Fruit fly (Drosophila melanogaster) S2 (cell line): ENCODE measurements around the gene Sf3a1.
"Not testable (repeated sequence)": the region's sequence is repeated elsewhere in the genome, so short reads cannot be mapped to it uniquely, and the experiment has no call there.

ENCODE experiments used
- CG8478 ChIP-seq: fragments of >200 bp; optimal IDR thresholded peaks from 2 replicates; lab custom pipeline; 2018
- CTCF ChIP-seq, 2 experiments: fragments of >200 bp; optimal IDR thresholded peaks; 2 replicates each; lab custom pipeline; 2018

Sf3a1 gene

DNA sequence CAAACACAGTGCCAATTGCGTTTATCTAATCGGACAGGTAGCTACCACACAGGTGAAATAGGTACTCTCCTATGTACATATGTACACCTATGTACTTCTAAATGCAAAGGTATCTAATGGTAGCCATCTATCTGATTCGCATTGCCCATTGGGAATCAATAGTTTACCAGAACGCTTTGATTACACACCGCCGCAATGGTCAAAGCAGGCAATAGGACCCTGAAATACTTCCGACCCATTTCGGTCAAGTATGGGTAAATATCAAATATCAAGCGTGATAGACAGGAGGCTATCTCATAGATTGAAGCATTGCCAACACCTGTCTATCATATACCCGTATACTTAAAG is 6.5 kb upstream of the Sf3a1 start:
- TF ChIP-seq CG8478 (lab: Kevin White, UChicago): no peak
- TF ChIP-seq CTCF (optimal IDR thresholded peaks at IDR 0.05; lab: Kevin White, UChicago): no peak

DNA sequence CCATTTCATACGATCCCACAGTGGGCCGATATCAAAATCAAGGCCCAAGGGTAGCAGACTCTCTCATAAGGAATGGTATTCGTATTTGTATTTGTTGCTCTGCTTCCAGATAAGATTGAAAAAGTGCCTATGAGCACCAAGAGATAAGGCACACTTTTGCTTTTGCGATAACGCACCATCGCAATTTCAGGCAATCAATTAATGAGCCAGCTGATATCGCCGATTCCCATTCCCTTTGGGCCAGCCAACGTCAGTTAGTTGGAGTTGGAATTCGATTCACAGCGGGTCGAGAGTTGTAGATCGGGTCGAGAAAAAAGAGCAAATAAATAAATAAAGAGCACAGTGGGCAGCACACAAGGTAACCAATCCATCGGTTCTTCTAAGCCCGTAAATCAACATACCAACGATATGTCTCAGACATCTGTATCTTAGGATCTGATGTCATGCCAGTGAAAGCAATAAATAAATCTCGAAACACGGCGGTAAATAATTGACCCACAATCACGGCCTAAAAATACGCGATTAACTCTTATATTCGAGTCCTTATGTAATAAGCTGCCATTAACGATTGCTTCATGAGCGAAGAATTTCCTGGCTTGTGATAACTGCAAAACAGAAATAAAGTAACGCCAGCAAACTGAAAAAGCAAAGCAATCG is 6.0 kb upstream of the Sf3a1 start, which contains the start of gene CG8907:
TSS of gene CG8907 (plus strand) at position 252 of the 657 bp plus-strand sequence.
- TF ChIP-seq CG8478 (lab: Kevin White, UChicago) (no peak), CTCF (optimal IDR thresholded peaks at IDR 0.05; lab: Kevin White, UChicago) (no peak)

DNA sequence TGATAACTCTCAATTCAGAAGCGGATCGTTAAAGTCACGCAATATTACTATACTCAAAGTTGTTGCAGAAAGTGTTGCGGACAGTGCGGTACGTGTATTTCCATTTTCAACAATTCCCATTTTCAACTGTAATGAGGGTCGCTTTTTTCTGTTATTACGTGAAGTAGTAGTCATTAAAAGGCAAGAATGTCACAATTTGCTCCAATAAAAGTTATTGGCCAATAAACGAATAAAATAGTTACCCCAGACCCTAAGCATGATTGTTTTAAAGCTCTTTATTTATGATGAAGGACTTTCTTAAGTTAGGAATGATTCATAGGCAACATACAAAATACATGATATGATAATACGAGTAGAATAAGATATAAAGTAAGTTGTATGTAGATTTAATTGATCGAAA is 5.2 kb upstream of the Sf3a1 start:
- TF ChIP-seq CG8478 (lab: Kevin White, UChicago): no peak
- no peak for TF ChIP-seq CTCF (optimal IDR thresholded peaks at IDR 0.05; lab: Kevin White, UChicago)

DNA sequence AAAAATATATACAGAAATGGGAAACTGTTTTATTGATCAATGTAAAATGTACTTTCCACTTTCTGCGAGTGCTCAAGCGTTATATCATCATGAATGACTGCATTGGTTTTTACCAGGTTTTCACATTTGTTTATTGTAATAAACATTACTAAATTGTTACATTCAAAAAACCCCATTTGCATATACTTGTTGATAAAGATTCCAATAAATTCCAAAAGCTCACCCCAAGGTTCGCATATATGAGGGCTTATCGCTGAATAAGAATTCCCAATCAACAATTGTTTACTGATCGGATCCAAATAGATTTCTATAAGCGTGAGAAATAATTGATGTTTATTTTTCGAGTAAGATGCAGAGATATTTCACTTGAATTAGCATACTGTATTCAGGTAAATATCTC is 1.3 kb upstream of the Sf3a1 start:
- TF ChIP-seq CTCF (optimal IDR thresholded peaks at IDR 0.05; lab: Kevin White, UChicago) (no peak), CG8478 (lab: Kevin White, UChicago) (no peak)

DNA sequence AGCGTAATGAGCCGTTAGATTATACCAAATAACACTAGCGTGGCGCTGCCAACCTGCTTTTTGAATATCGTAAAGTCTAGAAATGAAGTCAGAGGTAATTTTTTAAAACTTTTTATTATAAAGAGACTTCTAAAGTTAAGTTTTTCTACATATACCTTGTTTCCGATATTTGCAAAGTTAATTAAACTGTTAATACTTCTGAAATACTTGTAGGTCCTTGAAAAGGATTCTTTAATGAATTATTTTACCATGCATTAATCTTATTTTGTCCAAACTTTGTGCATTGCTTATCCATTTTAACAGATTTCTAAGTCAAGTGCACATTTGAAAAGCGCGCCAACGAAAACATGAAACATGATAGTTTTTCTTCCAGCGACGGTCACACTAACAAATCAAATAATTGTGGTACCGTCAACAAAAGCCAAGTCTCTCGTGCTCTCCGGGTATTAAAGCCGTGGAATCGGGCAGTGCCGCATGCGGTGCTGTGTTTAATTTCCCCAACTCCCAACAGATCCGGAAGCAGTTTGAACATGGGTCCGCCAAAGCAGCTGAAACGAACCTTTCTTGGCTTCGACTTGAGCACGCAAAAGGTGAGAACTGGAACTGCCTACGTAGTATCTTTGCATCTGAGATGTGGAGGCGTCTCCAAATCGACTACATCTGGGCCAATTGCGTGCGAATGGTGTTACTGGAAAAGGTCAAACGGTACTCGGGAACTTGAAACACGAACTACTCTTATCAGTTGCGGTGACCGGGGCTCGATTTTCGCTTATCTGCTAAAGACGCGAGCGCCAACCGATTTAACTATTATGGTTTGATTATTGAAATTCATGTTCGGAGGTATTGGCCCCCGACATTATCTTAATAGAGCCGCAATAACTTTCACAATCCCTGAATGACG is 5.8 kb downstream of the Sf3a1 start, which contains the start of the genes EMC2A and CG3534:
TSS of gene EMC2A (minus strand) at position 13 of the 901 bp plus-strand sequence.
TSS of gene CG3534 (plus strand) at position 388 of the 901 bp plus-strand sequence.
- TF ChIP-seq CG8478 (lab: Kevin White, UChicago) (no peak), CTCF (optimal IDR thresholded peaks at IDR 0.05; lab: Kevin White, UChicago) (no peak)

DNA sequence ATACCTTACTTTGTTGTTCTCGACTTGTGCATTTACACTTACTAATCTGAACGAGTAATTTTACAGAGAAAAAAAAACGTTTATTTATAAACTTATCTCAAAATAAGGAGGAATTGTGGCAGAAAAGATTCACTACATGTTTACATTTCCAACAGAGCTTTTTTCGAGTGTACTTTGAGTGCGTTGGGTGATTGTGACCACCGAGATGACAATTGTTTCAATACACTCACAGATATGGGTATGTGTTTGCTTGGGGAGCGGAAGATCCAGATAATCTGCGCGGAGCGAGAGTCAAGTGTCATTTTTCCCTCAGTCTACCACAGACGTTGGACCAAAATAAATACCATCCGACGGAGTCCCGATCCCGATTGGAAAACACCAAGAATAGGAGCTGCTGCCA is 9.4 kb downstream of the Sf3a1 start, which contains the start of gene CG31274:
TSS of gene CG31274 (plus strand) at position 301 of the 400 bp plus-strand sequence.
- TF ChIP-seq CTCF (optimal IDR thresholded peaks at IDR 0.05; lab: Kevin White, UChicago); CG8478 (lab: Kevin White, UChicago): not testable (repeated sequence)

DNA sequence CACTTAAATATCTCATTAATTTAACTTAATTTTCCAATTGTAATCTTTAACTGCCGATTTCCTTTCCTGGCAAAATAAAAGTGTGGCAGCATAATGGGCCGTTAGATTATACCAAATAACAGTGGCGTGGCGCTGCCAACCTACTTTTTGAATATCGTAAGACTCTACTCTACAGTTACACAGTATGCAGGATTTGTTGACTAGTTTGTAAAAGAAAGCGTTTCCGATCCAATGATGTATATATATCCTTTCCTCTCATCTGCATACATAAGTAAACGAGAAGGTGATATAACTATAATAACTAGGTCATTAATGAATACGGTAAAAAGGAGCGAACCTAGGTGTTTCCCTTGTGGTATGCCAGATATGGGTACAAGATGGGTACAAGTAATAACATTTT is 10.4 kb downstream of the Sf3a1 start, which contains the start of gene EMC2B:
TSS of gene EMC2B (minus strand) at position 98 of the 400 bp plus-strand sequence.
- TF ChIP-seq CTCF (optimal IDR thresholded peaks at IDR 0.05; lab: Kevin White, UChicago) (no peak), CG8478 (lab: Kevin White, UChicago) (no peak)

DNA sequence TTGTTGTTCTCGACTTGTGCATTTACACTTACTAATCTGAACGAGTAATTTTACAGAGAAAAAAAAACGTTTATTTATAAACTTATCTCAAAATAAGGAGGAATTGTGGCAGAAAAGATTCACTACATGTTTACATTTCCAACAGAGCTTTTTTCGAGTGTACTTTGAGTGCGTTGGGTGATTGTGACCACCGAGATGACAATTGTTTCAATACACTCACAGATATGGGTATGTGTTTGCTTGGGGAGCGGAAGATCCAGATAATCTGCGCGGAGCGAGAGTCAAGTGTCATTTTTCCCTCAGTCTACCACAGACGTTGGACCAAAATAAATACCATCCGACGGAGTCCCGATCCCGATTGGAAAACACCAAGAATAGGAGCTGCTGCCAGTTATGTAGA is 13.6 kb downstream of the Sf3a1 start, which contains the start of gene MESK4:
TSS of gene MESK4 (plus strand) at position 301 of the 400 bp plus-strand sequence.
- not testable (repeated sequence) for TF ChIP-seq CTCF (optimal IDR thresholded peaks at IDR 0.05; lab: Kevin White, UChicago); CG8478 (lab: Kevin White, UChicago)

DNA sequence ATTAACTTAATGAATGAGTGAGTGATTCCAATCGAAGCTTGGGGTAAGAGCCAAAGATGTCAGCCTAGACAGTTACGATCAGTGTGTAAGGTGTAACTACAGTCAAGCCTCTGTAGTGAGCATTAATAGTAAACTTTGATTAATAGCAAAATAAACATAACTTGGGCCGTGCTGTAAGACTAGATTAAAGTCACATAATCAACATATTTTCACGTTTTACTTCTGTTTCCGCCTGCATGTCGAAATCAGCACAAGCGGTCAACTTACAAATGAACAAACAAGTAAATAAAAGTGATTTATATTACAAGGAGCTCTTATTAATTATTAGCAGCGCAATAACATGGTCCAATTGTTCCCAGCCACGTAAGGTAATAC is 14.2 kb downstream of the Sf3a1 start:
- TF ChIP-seq CTCF (optimal IDR thresholded peaks at IDR 0.05; lab: Kevin White, UChicago) (no peak), CG8478 (lab: Kevin White, UChicago) (no peak)

DNA sequence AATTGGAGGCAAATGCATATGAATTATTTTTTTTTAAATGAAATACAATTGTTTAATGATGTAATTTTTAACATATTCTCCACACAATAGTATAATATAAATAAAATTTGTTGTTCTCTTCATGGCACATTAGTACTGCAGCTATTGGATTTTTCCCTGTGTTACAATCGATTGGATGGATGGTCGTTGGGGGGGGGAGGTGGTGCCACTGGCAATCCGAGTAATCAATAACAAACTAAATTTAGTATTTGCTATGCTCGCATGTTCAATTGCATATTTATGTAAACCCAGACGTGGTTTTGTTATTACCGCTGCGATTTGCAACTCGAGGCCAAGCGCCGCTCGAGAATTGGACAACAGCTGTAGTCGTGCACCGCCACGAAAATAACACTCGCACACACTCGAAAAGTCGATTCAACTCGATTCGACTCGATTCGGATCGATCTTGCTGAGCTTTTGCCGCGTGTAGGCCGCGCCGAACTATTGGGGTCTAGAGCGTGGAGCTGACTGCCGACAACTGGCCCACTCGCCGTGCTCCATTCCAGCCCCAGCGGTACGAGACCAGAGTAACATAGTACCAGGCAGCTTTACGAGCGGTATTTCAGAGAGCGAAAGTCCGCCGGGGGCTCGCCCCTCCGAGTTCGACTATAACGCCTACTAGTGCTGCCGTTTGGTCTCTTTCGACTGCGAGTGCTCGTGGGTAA is 14.8 kb downstream of the Sf3a1 start, which contains the start of gene CG18622:
TSS of gene CG18622 (minus strand) at position 513 of the 704 bp plus-strand sequence.
- TF ChIP-seq CG8478 (lab: Kevin White, UChicago): no peak
- no peak for TF ChIP-seq CTCF (optimal IDR thresholded peaks at IDR 0.05; lab: Kevin White, UChicago)

DNA sequence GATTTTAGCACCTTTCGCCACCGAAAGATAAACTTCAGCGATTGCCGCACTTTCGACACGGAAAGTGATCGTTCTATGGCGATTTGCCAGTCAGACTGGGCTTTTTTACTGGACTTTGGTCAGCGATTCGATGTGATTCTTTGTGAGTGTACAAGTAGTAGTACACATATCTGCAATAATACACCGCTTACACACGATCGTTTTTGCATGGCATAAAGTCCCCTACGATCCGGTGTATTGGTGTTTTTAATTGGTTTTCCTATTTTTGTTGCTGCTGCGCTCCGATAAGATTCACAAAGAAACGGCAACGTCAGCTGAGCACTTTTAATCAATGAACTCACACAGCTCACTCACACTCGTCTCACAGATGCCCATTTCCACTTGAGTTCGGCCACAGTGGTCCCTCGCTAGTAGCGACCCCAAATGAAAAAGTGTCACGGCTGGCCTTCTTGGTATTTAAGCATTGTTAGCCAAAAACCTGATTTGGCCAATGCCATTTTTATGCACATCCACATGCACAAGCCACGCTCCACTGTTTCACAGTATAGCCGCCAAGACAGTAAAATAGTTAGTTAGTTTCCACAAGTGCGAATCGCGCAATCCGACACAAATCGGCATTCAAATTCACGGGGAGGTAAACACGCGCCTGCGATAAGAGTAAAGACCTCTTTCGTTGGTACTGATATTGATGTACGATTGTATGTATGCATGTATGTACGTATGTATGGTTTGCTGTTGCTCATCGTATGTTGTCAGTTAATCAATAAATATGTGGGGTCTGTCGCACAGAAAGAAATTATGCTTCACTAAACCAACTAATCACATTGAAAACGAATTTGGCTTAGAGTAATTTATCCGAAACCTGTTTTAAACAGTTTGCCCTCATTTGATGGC is 15.7 kb downstream of the Sf3a1 start:
- no peak for TF ChIP-seq CG8478 (lab: Kevin White, UChicago)
- no peak for TF ChIP-seq CTCF (optimal IDR thresholded peaks at IDR 0.05; lab: Kevin White, UChicago)

DNA sequence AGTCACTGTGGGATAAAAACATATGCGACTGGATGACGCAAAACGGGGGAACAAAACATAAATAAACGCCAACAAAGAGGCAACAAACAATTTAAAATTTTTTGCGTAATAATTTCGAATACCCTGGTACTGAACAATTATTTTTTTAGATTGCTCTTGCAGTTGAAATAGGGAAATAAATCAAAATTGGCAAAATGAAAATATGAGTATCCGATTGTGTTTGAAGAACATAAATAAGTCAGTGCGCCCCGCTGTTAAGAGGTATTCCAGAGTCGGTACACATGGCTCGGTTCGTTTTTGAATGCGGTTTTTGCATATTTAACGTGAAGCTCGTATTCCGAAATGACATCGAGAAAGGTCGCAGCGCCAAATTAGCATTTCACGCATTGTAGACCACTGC is 16.6 kb downstream of the Sf3a1 start:
- TF ChIP-seq CTCF (optimal IDR thresholded peaks at IDR 0.05; lab: Kevin White, UChicago) (no peak), CG8478 (lab: Kevin White, UChicago) (no peak)

DNA sequence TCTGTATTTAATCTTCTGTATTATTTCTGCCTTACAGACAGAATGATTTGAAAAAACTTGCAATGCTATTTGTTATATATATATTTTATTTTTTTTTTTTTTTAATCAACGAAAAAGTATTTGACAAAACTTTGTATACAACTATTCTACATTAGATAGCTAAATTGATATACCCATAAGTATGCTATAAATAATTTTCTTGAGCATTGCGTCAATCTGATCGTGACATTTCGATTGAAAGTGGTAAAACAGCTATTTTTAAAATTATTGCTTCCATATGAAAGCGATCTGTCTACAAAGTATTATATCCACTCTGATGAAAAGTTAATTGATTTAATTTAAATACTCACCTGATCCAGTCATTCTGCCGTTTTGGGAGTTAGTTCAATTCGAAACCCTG is 17.9 kb downstream of the Sf3a1 start:
- TF ChIP-seq CTCF (optimal IDR thresholded peaks at IDR 0.05; lab: Kevin White, UChicago) (no peak), CG8478 (lab: Kevin White, UChicago) (no peak)
